Fruit fly (Drosophila melanogaster) whole organism, adult: ENCODE measurements around the gene Cog2.
A peak's percentile ranks its signal among the peaks of the same experiment; 100 is the strongest.

Experiments
- CG11617 ChIP-seq: fragments of 200-800 bp; sonication (Bioruptor generic); optimal IDR thresholded peaks from 2 replicates; lab custom pipeline; 2017; ENCODE audit warnings: mild to moderate bottlenecking, missing biosample characterization, missing genetic modification reagents, missing genetic modification characterization
- CG12768 ChIP-seq: fragments of 200-800 bp; sonication (Bioruptor generic); optimal IDR thresholded peaks from 2 replicates; lab custom pipeline; 2017; ENCODE audit warnings: missing biosample characterization, missing genetic modification characterization, mild to moderate bottlenecking, moderate library complexity, missing genetic modification reagents
- CG14711 ChIP-seq: fragments of 200-800 bp; sonication (Bioruptor generic); optimal IDR thresholded peaks from 2 replicates; lab custom pipeline; 2018; ENCODE audit warnings: missing biosample characterization, mild to moderate bottlenecking, missing genetic modification characterization, moderate library complexity
- CG1620 ChIP-seq: fragments of 200-800 bp; sonication (Bioruptor generic); optimal IDR thresholded peaks from 2 replicates; lab custom pipeline; 2016; ENCODE audit warnings: missing biosample characterization, missing genetic modification characterization
- CG33017 ChIP-seq: fragments of 200-800 bp; sonication (Bioruptor generic); optimal IDR thresholded peaks from 2 replicates; lab custom pipeline; 2018; ENCODE audit warnings: missing biosample characterization, mild to moderate bottlenecking, missing genetic modification characterization, moderate library complexity
- CG5204 ChIP-seq: fragments of 200-800 bp; sonication (Bioruptor generic); optimal IDR thresholded peaks from 2 replicates; lab custom pipeline; 2016; ENCODE audit warnings: missing biosample characterization, missing genetic modification characterization
- CG7045 ChIP-seq: fragments of 200-800 bp; sonication (Bioruptor generic); optimal IDR thresholded peaks from 2 replicates; lab custom pipeline; 2017; ENCODE audit warnings: missing biosample characterization, mild to moderate bottlenecking, missing genetic modification characterization
- CG7101 ChIP-seq: fragments of 200-800 bp; sonication (Bioruptor generic); optimal IDR thresholded peaks from 2 replicates; lab custom pipeline; 2018; ENCODE audit warnings: missing biosample characterization, mild to moderate bottlenecking, missing genetic modification characterization, moderate library complexity
- Clk ChIP-seq: fragments of 200-800 bp; sonication (Bioruptor generic); optimal IDR thresholded peaks from 2 replicates; lab custom pipeline; 2017; ENCODE audit warnings: missing biosample characterization, missing genetic modification characterization
- Crg-1 ChIP-seq: fragments of 200-800 bp; sonication (Bioruptor generic); optimal IDR thresholded peaks from 2 replicates; lab custom pipeline; 2016; ENCODE audit warnings: missing biosample characterization, missing genetic modification characterization
- Hr96 ChIP-seq: fragments of 200-800 bp; sonication (Bioruptor generic); optimal IDR thresholded peaks from 2 replicates; lab custom pipeline; 2016; ENCODE audit warnings: missing biosample characterization, missing genetic modification characterization
- Mnt ChIP-seq: fragments of 200-800 bp; sonication (Bioruptor generic); optimal IDR thresholded peaks from 2 replicates; lab custom pipeline; 2016; ENCODE audit warnings: missing biosample characterization, mild to moderate bottlenecking, missing genetic modification characterization
- bab1 ChIP-seq: fragments of 200-800 bp; sonication (Bioruptor generic); optimal IDR thresholded peaks from 3 replicates; lab custom pipeline; 2019; ENCODE audit warnings: missing biosample characterization, mild to moderate bottlenecking, missing genetic modification characterization, moderate library complexity
- cic ChIP-seq: fragments of 200-800 bp; sonication (Bioruptor generic); optimal IDR thresholded peaks from 2 replicates; lab custom pipeline; 2017; ENCODE audit warnings: missing biosample characterization, mild to moderate bottlenecking, missing genetic modification characterization, moderate library complexity
- cnc ChIP-seq, 2 experiments: fragments of >200 bp; optimal IDR thresholded peaks; 2 replicates each; lab custom pipeline; 2017
- kay ChIP-seq: fragments of 200-800 bp; sonication (Bioruptor generic); peaks from one replicate; lab custom pipeline; 2016; ENCODE audit warnings: missing biosample characterization, missing genetic modification characterization, borderline replicate concordance
- ovo ChIP-seq: fragments of 200-800 bp; sonication (Bioruptor generic); optimal IDR thresholded peaks from 2 replicates; lab custom pipeline; 2016; ENCODE audit warnings: missing biosample characterization, missing genetic modification characterization
- pad ChIP-seq: fragments of 200-800 bp; sonication (Bioruptor generic); optimal IDR thresholded peaks from 3 replicates; lab custom pipeline; 2017; ENCODE audit warnings: missing biosample characterization, missing genetic modification characterization, mild to moderate bottlenecking, moderate library complexity, missing genetic modification reagents
- tj ChIP-seq: fragments of 200-800 bp; sonication (Bioruptor generic); optimal IDR thresholded peaks from 3 replicates; lab custom pipeline; 2017; ENCODE audit warnings: missing biosample characterization, mild to moderate bottlenecking, missing genetic modification characterization, moderate library complexity
- toe ChIP-seq: fragments of 200-800 bp; sonication (Bioruptor generic); optimal IDR thresholded peaks from 2 replicates; lab custom pipeline; 2016; ENCODE audit warnings: missing biosample characterization, missing genetic modification characterization

The Cog2 gene

DNA sequence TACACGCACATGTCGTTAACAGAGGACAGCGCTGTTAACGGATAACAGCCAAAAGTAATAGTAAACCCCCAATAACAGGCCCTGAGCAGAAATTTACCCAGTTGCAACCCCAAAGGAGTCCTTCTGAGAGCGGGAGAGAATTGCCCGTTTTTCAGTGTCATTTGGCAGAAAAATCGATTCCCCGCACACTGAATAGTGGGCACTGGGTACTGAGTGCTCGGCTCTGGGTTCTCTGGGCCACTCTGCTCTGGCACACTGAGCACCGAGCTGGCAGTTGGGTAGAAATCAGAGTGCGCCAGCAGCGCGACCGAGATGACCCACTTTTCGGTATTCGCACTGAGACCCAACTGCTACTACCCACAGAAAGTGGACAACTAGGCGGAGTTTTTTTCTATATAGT is 12.9 kb upstream of the Cog2 start, which contains the start of gene Rbp:
TSS of gene Rbp (plus strand) at position 239 of the 400 bp plus-strand sequence.
- TF ChIP-seq kay (GFP tag; lab: Kevin White, UChicago) (no peak), CG1620 (no peak), bab1 (GFP tag; lab: Kevin White, UChicago) (no peak)

DNA sequence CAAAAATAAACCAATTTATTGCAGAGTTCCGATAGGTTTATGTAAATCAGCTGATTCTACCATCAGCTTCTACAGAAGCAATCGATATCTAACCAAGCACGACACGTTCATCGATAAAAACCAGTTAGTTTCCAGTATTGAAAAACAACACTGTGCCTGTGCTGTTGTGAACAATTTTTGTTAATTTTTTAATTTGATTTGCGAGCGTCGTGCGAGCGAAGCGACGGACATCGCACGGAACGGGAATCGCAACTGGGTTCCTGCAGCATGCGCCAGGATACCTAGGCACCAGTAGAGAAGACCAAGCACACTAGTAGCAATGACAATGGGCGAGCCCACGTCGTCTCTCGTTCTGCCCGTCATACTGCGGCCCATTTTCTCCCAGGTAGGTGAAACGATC is 10.4 kb upstream of the Cog2 start, which contains the start of the genes Ccm3 and CG6136:
TSS of gene Ccm3 (plus strand) at position 125 of the 400 bp plus-strand sequence.
TSS of gene CG6136 (minus strand) at position 380 of the 400 bp plus-strand sequence.
- peak; percentile 72 for TF ChIP-seq Hr96 (GFP tag; lab: Kevin White, UChicago)
- peak; percentile 85 for TF ChIP-seq Crg-1 (GFP tag; lab: Kevin White, UChicago)
- peak; percentile 53 for TF ChIP-seq CG33017
- peak; percentile 32 for TF ChIP-seq toe (GFP tag; lab: Kevin White, UChicago)
- peak; percentile 42 for TF ChIP-seq CG7045 (GFP tag; lab: Kevin White, UChicago)
- TF ChIP-seq bab1 (GFP tag; lab: Kevin White, UChicago) = peak; percentile 66
- peak; percentile 38 for TF ChIP-seq CG14711 (tag; lab: Kevin White, UChicago)
- TF ChIP-seq CG7101 = peak; percentile 78
- TF ChIP-seq tj (GFP tag; lab: Kevin White, UChicago) = no peak
- TF ChIP-seq cic (GFP tag; lab: Kevin White, UChicago) = peak; percentile 45
- TF ChIP-seq Clk (GFP tag; lab: Kevin White, UChicago) = peak; percentile 37
- peak; percentile 38 for TF ChIP-seq CG1620
- peak; percentile 73 for TF ChIP-seq Mnt
- TF ChIP-seq cnc (optimal IDR thresholded peaks at IDR 0.05; lab: Kevin White, UChicago) = no peak
- peak; percentile 31 for TF ChIP-seq CG11617 (GFP tag; lab: Kevin White, UChicago)
- peak; percentile 70 for TF ChIP-seq pad (GFP tag; lab: Kevin White, UChicago)
- peak; percentile 49 for TF ChIP-seq ovo
- TF ChIP-seq CG5204 (GFP tag; lab: Kevin White, UChicago) = no peak
- no peak for TF ChIP-seq kay (GFP tag; lab: Kevin White, UChicago)
- TF ChIP-seq CG12768 (GFP tag; lab: Kevin White, UChicago) = peak; percentile 69

DNA sequence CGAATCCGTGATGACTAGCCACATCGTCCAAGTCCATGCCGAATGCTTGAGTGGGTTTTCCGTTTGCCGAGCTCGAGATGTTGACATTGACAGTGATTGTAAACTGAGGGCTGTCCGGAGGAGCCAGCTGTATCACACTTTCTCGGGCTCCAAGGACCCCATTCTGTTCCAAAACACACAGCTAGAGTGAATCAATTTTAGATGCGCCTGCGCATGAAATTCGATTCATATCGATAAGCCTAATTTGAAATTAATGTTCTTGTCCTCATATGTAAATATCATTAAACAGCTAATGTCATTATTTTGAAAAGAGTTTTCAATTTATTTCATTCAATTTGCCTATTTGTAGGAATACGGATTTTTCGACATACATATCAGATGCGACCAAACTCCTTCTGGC is 8.3 kb upstream of the Cog2 start, which contains the start of gene CG14868:
TSS of gene CG14868 (minus strand) at position 204 of the 400 bp plus-strand sequence.
- no peak for TF ChIP-seq tj (GFP tag; lab: Kevin White, UChicago)
- TF ChIP-seq ovo = no peak
- TF ChIP-seq Clk (GFP tag; lab: Kevin White, UChicago) = no peak
- TF ChIP-seq CG14711 (tag; lab: Kevin White, UChicago) = no peak
- TF ChIP-seq cnc (optimal IDR thresholded peaks at IDR 0.05; lab: Kevin White, UChicago) = no peak
- TF ChIP-seq CG7101 = no peak
- no peak for TF ChIP-seq CG1620
- TF ChIP-seq Hr96 (GFP tag; lab: Kevin White, UChicago) = no peak
- no peak for TF ChIP-seq pad (GFP tag; lab: Kevin White, UChicago)
- TF ChIP-seq Mnt = no peak
- no peak for TF ChIP-seq CG7045 (GFP tag; lab: Kevin White, UChicago)
- TF ChIP-seq CG33017 = no peak
- TF ChIP-seq Crg-1 (GFP tag; lab: Kevin White, UChicago) = no peak
- no peak for TF ChIP-seq CG12768 (GFP tag; lab: Kevin White, UChicago)
- no peak for TF ChIP-seq kay (GFP tag; lab: Kevin White, UChicago)
- no peak for TF ChIP-seq bab1 (GFP tag; lab: Kevin White, UChicago)
- TF ChIP-seq CG11617 (GFP tag; lab: Kevin White, UChicago) = no peak
- no peak for TF ChIP-seq cic (GFP tag; lab: Kevin White, UChicago)
- no peak for TF ChIP-seq toe (GFP tag; lab: Kevin White, UChicago)
- TF ChIP-seq CG5204 (GFP tag; lab: Kevin White, UChicago) = no peak

DNA sequence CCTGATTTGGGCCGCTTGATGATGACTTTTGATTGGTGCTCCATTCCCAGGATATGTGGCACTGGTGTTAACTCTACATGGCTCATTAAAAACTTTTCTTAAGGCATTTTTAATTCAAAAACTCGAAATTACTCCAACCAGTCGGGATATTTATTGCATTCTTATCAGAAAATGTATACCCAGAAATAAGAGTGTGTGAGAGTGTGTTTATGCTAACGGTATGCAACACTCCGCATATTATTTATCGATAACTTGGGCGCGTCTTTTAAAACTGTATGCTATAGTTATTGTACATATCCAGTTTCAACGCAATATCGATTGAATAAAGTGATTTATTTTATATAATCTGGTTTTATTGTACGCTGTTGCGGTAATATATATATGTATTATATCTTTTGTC is 6.0 kb upstream of the Cog2 start, which contains the start of gene CG34404:
TSS of gene CG34404 (minus strand) at position 189 of the 400 bp plus-strand sequence.
- TF ChIP-seq CG14711 (tag; lab: Kevin White, UChicago) (no peak), bab1 (GFP tag; lab: Kevin White, UChicago) (no peak), CG7101 (peak; percentile 34), Mnt (peak; percentile 10), CG12768 (GFP tag; lab: Kevin White, UChicago) (no peak), Crg-1 (GFP tag; lab: Kevin White, UChicago) (peak; percentile 19), CG1620 (peak; percentile 24), cic (GFP tag; lab: Kevin White, UChicago) (no peak), kay (GFP tag; lab: Kevin White, UChicago) (no peak)

DNA sequence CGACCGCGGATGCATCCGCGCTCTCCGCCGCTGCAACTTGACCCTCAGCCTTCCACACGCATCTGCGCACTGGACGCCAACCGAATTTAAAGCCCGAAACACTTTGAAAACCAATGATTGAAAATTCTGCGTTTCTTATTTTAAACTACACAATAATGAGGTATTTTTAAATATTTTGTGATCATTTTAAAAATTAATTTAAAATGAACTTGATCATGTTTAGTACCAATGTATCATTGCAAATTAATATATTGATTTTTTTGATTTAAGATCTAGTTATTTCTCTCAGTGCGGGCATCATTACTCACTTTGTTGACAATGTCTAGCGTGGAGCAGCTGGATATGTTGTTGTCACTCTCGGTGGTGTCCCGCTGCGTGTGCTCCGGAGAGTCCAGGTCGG is 5.4 kb upstream of the Cog2 start:
- peak; percentile 7 for TF ChIP-seq CG12768 (GFP tag; lab: Kevin White, UChicago)
- TF ChIP-seq CG7045 (GFP tag; lab: Kevin White, UChicago) = peak; percentile 67
- peak; percentile 76 for TF ChIP-seq CG7101
- peak; percentile 87 for TF ChIP-seq CG33017
- no peak for TF ChIP-seq cnc (optimal IDR thresholded peaks at IDR 0.05; lab: Kevin White, UChicago)
- TF ChIP-seq CG14711 (tag; lab: Kevin White, UChicago) = peak; percentile 70
- TF ChIP-seq CG1620 = no peak

DNA sequence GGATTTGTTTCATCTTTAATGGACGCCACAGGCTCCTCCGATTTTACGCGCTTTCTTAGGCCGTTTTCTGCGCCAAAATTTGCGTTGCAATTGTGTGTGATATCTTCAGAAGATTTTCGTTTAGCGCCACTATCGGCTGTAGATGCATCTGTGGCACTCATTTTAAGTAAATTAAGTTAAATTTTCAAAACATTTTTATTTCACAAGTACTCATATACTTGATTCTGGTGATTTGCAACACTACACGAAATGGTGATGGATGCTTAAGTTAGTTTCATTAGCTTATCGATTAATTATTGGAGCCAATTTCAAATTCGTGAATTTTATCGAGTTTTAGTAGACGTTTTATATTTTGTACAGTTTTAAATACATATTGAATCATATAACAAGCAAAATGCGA is 2.2 kb upstream of the Cog2 start, which contains the start of gene CG6171:
TSS of gene CG6171 (minus strand) at position 250 of the 400 bp plus-strand sequence.
- TF ChIP-seq CG14711 (tag; lab: Kevin White, UChicago) (peak; percentile 38), ovo (no peak), CG1620 (peak; percentile 41), bab1 (GFP tag; lab: Kevin White, UChicago) (peak; percentile 46), CG33017 (no peak), CG7101 (peak; percentile 44), Mnt (peak; percentile 9), Crg-1 (GFP tag; lab: Kevin White, UChicago) (peak; percentile 17), Clk (GFP tag; lab: Kevin White, UChicago) (no peak)
